Worm (Caenorhabditis elegans) whole organism, midembryonic: ENCODE results near the gene T19C9.10.

Source experiments
- flt-1 ChIP-seq: fragments of 200-800 bp; sonication (Bioruptor generic); IDR thresholded peaks from 2 replicates; pipeline ENCODE4 v1.3.6; 2022; ENCODE audit warnings: missing genetic modification characterization, missing compliant biosample characterization
- med-1 ChIP-seq: sonication (generic microtip); optimal IDR thresholded peaks from 2 replicates; lab custom pipeline; 2017; ENCODE audit warnings: missing genetic modification characterization, mild to moderate bottlenecking, missing compliant biosample characterization, antibody characterized with exemption, missing genetic modification reagents; ENCODE audit not compliant: insufficient read depth
- ztf-23 ChIP-seq: fragments of 200-800 bp; sonication (Bioruptor generic); IDR thresholded peaks from 2 replicates; pipeline ENCODE4 v1.3.6; 2022; ENCODE audit warnings: missing genetic modification reagents, missing genetic modification characterization, missing compliant biosample characterization

- TF ChIP-seq ztf-23 = no peak
- TF ChIP-seq med-1 (GFP tag; lab: Kevin White, UChicago) = no peak
- TF ChIP-seq flt-1 (GFP tag; lab: Robert Waterston, UW) = no peak
Measured at ce11 chrV:17257637-17258036, 21.2 kb downstream of the T19C9.10 start.
